Worm (Caenorhabditis elegans): ENCODE results near the gene M02D8.2.

- TF ChIP-seq pros-1 (tag; optimal IDR thresholded peaks at IDR 0.05), result no peak
- no peak for TF ChIP-seq nhr-232 (tag; optimal IDR thresholded peaks at IDR 0.05)
- no peak for TF ChIP-seq F13H6.1 (tag; optimal IDR thresholded peaks at IDR 0.05)
- TF ChIP-seq ets-4 (tag; optimal IDR thresholded peaks at IDR 0.05), result no peak
- no peak for TF ChIP-seq pag-3 (tag; optimal IDR thresholded peaks at IDR 0.05; ENCODE audit: borderline replicate concordance)
- no peak for TF ChIP-seq dmd-4 (tag; optimal IDR thresholded peaks at IDR 0.05; ENCODE audit: borderline replicate concordance)
- no peak for TF ChIP-seq fkh-10 (GFP tag; optimal IDR thresholded peaks at IDR 0.05)
- no peak for TF ChIP-seq ceh-45 (GFP tag; IDR thresholded peaks at IDR 0.05)
- no peak for TF ChIP-seq Y22D7AL.16 (tag; optimal IDR thresholded peaks at IDR 0.05)
- TF ChIP-seq elt-2 (tag; optimal IDR thresholded peaks at IDR 0.05), result no peak
- no peak for TF ChIP-seq fkh-6 (tag; optimal IDR thresholded peaks at IDR 0.05)
- TF ChIP-seq ceh-22 (tag; optimal IDR thresholded peaks at IDR 0.05), result no peak
- TF ChIP-seq hlh-15 (tag; optimal IDR thresholded peaks at IDR 0.05), result no peak
- no peak for TF ChIP-seq nhr-11 (tag; optimal IDR thresholded peaks at IDR 0.05)
These were observed 21.6 kb downstream of the M02D8.2 start for ce11 chrX:8761060-8761459.

All from whole organism, late embryonic.